Fruit fly (Drosophila melanogaster) whole organism, embryonic: Measurements from ENCODE around the gene Polr2D.

Experiments
- ATbp ChIP-seq: fragments of 200-800 bp; sonication (Bioruptor generic); optimal IDR thresholded peaks from 2 replicates; lab custom pipeline; 2017; ENCODE audit warnings: missing biosample characterization, mild to moderate bottlenecking, missing genetic modification characterization, missing genetic modification reagents
- CG10321 ChIP-seq: fragments of 200-800 bp; sonication (Bioruptor generic); IDR thresholded peaks from 2 replicates; pipeline ENCODE4 v1.3.6; 2022; ENCODE audit warnings: missing biosample characterization, missing genetic modification characterization
- CG11456 ChIP-seq: fragments of 200-800 bp; sonication (Bioruptor generic); IDR thresholded peaks from 3 replicates; pipeline ENCODE4 v1.3.6; 2022; ENCODE audit warnings: missing biosample characterization, missing genetic modification characterization
- CG11695 ChIP-seq: fragments of 200-800 bp; sonication (Bioruptor generic); IDR thresholded peaks from 3 replicates; pipeline ENCODE4 v1.3.6; 2022; ENCODE audit warnings: missing biosample characterization, missing genetic modification characterization
- CG12942 ChIP-seq: fragments of 200-800 bp; sonication (Bioruptor generic); optimal IDR thresholded peaks from 3 replicates; lab custom pipeline; 2016; ENCODE audit warnings: missing biosample characterization, missing genetic modification characterization
- CG13123 ChIP-seq: fragments of 200-800 bp; sonication (Bioruptor generic); optimal IDR thresholded peaks from 2 replicates; lab custom pipeline; 2016; ENCODE audit warnings: missing biosample characterization, missing genetic modification characterization
- CG13424 ChIP-seq: fragments of 200-800 bp; sonication (Bioruptor generic); optimal IDR thresholded peaks from 2 replicates; lab custom pipeline; 2019; ENCODE audit warnings: missing biosample characterization, mild to moderate bottlenecking, missing genetic modification characterization, moderate library complexity
- CG15696 ChIP-seq: fragments of 200-800 bp; sonication (Bioruptor generic); optimal IDR thresholded peaks from 2 replicates; lab custom pipeline; 2019; ENCODE audit warnings: missing biosample characterization, mild to moderate bottlenecking, missing genetic modification characterization, moderate library complexity
- CG17361 ChIP-seq: fragments of 200-800 bp; sonication (Bioruptor generic); IDR thresholded peaks from 3 replicates; pipeline ENCODE4 v1.3.6; 2022; ENCODE audit warnings: missing biosample characterization, missing genetic modification characterization
- CG17912 ChIP-seq: fragments of 200-800 bp; sonication (Bioruptor generic); optimal IDR thresholded peaks from 2 replicates; lab custom pipeline; 2018; ENCODE audit warnings: missing biosample characterization, mild to moderate bottlenecking, missing genetic modification characterization
- CG2889 ChIP-seq: fragments of 200-800 bp; sonication (Bioruptor generic); IDR thresholded peaks from 3 replicates; pipeline ENCODE4 v1.3.6; 2022; ENCODE audit warnings: missing biosample characterization, missing genetic modification characterization
- CG3838 ChIP-seq: fragments of 200-800 bp; sonication (Bioruptor generic); optimal IDR thresholded peaks from 3 replicates; lab custom pipeline; 2016; ENCODE audit warnings: missing biosample characterization, missing genetic modification characterization
- CG4730 ChIP-seq: fragments of 200-800 bp; sonication (Bioruptor generic); IDR thresholded peaks from 2 replicates; pipeline ENCODE4 v1.3.6; 2022; ENCODE audit warnings: missing biosample characterization, missing genetic modification characterization
- CG5953 ChIP-seq: fragments of 200-800 bp; sonication (Bioruptor generic); IDR thresholded peaks from 2 replicates; pipeline ENCODE4 v1.3.6; 2022; ENCODE audit warnings: missing biosample characterization, missing genetic modification characterization
- CG7271 ChIP-seq: fragments of 200-800 bp; sonication (Bioruptor generic); optimal IDR thresholded peaks from 2 replicates; lab custom pipeline; 2018; ENCODE audit warnings: missing biosample characterization, mild to moderate bottlenecking, missing genetic modification characterization, moderate library complexity
- CG7745 ChIP-seq: fragments of 200-800 bp; sonication (Bioruptor generic); optimal IDR thresholded peaks from 2 replicates; lab custom pipeline; 2018; ENCODE audit warnings: missing biosample characterization, mild to moderate bottlenecking, missing genetic modification characterization, moderate library complexity
- Dbx ChIP-seq: fragments of 200-800 bp; sonication (Bioruptor generic); IDR thresholded peaks from 3 replicates; pipeline ENCODE4 v1.3.6; 2022; ENCODE audit warnings: missing biosample characterization, missing genetic modification characterization
- Dref ChIP-seq: fragments of 200-800 bp; sonication (Bioruptor generic); IDR thresholded peaks from 2 replicates; pipeline ENCODE4 v1.3.6; 2022; ENCODE audit warnings: missing biosample characterization, missing genetic modification characterization
- Drgx ChIP-seq: fragments of 200-800 bp; sonication (Bioruptor generic); IDR thresholded peaks from 2 replicates; pipeline ENCODE4 v1.3.6; 2022; ENCODE audit warnings: missing biosample characterization, missing genetic modification characterization
- E2f1 ChIP-seq: fragments of 200-800 bp; sonication (Bioruptor generic); IDR thresholded peaks from 2 replicates; pipeline ENCODE4 v1.3.6; 2022; ENCODE audit warnings: missing biosample characterization, missing genetic modification characterization
- ERR ChIP-seq: fragments of 200-800 bp; sonication (Bioruptor generic); optimal IDR thresholded peaks from 2 replicates; lab custom pipeline; 2016; ENCODE audit warnings: missing biosample characterization, missing genetic modification characterization
- Ets65A ChIP-seq: fragments of 200-800 bp; sonication (Bioruptor generic); peaks from one replicate; lab custom pipeline; 2016; ENCODE audit warnings: missing biosample characterization, missing genetic modification characterization
- H2.0 ChIP-seq: fragments of 200-800 bp; sonication (Bioruptor generic); IDR thresholded peaks from 2 replicates; pipeline ENCODE4 v1.3.6; 2022; ENCODE audit warnings: missing biosample characterization, missing genetic modification characterization
- HLHmδ ChIP-seq: fragments of 200-800 bp; sonication (Bioruptor generic); optimal IDR thresholded peaks from 2 replicates; lab custom pipeline; 2018; ENCODE audit warnings: missing biosample characterization, mild to moderate bottlenecking, missing genetic modification characterization, moderate library complexity
- Hey ChIP-seq: fragments of 200-800 bp; sonication (Bioruptor generic); optimal IDR thresholded peaks from 3 replicates; lab custom pipeline; 2018; ENCODE audit warnings: missing biosample characterization, mild to moderate bottlenecking, missing genetic modification characterization
- Hr39 ChIP-seq: fragments of >200 bp; optimal IDR thresholded peaks from 2 replicates; lab custom pipeline; 2017
- Hsf ChIP-seq: fragments of 200-800 bp; sonication (Bioruptor generic); optimal IDR thresholded peaks from 3 replicates; lab custom pipeline; 2016; ENCODE audit warnings: missing biosample characterization, missing genetic modification characterization
- Mad ChIP-seq: fragments of 200-800 bp; sonication (Bioruptor generic); optimal IDR thresholded peaks from 2 replicates; lab custom pipeline; 2016; ENCODE audit warnings: missing biosample characterization, missing genetic modification characterization
- Med ChIP-seq: fragments of 200-800 bp; sonication (Bioruptor generic); peaks from one replicate; lab custom pipeline; 2016; ENCODE audit warnings: missing biosample characterization, missing genetic modification characterization, mild to moderate bottlenecking, inconsistent platforms, moderate library complexity
- Myb ChIP-seq: fragments of 200-800 bp; sonication (Bioruptor generic); optimal IDR thresholded peaks from 2 replicates; lab custom pipeline; 2016; ENCODE audit warnings: missing biosample characterization, missing genetic modification characterization
- Oaz ChIP-seq: fragments of 200-800 bp; sonication (Bioruptor generic); IDR thresholded peaks from 2 replicates; pipeline ENCODE4 v1.3.6; 2022; ENCODE audit warnings: missing biosample characterization, missing genetic modification characterization
- YL-1 ChIP-seq: fragments of 200-800 bp; sonication (Bioruptor generic); optimal IDR thresholded peaks from 3 replicates; lab custom pipeline; 2017; ENCODE audit warnings: missing biosample characterization, mild to moderate bottlenecking, missing genetic modification characterization
- ac ChIP-seq: fragments of 200-800 bp; sonication (Bioruptor generic); optimal IDR thresholded peaks from 3 replicates; lab custom pipeline; 2017; ENCODE audit warnings: missing biosample characterization, mild to moderate bottlenecking, missing genetic modification characterization
- crol ChIP-seq: fragments of 200-800 bp; sonication (Bioruptor generic); IDR thresholded peaks from 2 replicates; pipeline ENCODE4 v1.3.6; 2022; ENCODE audit warnings: missing biosample characterization, missing genetic modification characterization
- dimm ChIP-seq: fragments of 200-800 bp; sonication (Bioruptor generic); IDR thresholded peaks from 2 replicates; pipeline ENCODE4 v1.3.6; 2022; ENCODE audit warnings: missing biosample characterization, missing genetic modification characterization
- eve ChIP-seq, 2 experiments: fragments of >200 bp; optimal IDR thresholded peaks; 2 replicates each; lab custom pipeline; 2017; ENCODE audit warnings: missing biosample characterization in 2 of 2, missing genetic modification characterization in 2 of 2
- ewg ChIP-seq: fragments of 200-800 bp; sonication (Bioruptor generic); optimal IDR thresholded peaks from 3 replicates; lab custom pipeline; 2017; ENCODE audit warnings: mild to moderate bottlenecking, missing biosample characterization, missing genetic modification reagents, missing genetic modification characterization
- gsb ChIP-seq: fragments of 200-800 bp; sonication (Bioruptor generic); IDR thresholded peaks from 2 replicates; pipeline ENCODE4 v1.3.6; 2022; ENCODE audit warnings: missing biosample characterization, missing genetic modification characterization
- gsb-n ChIP-seq: fragments of 200-800 bp; sonication (Bioruptor generic); optimal IDR thresholded peaks from 3 replicates; lab custom pipeline; 2018; ENCODE audit warnings: missing biosample characterization, mild to moderate bottlenecking, missing genetic modification characterization
- h ChIP-seq: fragments of >200 bp; optimal IDR thresholded peaks from 2 replicates; lab custom pipeline; 2017
- her ChIP-seq: fragments of 200-800 bp; sonication (Bioruptor generic); optimal IDR thresholded peaks from 2 replicates; lab custom pipeline; 2016; ENCODE audit warnings: missing biosample characterization, missing genetic modification characterization
- ind ChIP-seq: fragments of 200-800 bp; sonication (Bioruptor generic); optimal IDR thresholded peaks from 3 replicates; lab custom pipeline; 2016; ENCODE audit warnings: missing biosample characterization, missing genetic modification characterization
- kah ChIP-seq: fragments of 200-800 bp; sonication (Bioruptor generic); optimal IDR thresholded peaks from 2 replicates; lab custom pipeline; 2018; ENCODE audit warnings: missing biosample characterization, mild to moderate bottlenecking, missing genetic modification characterization
- mirr ChIP-seq: fragments of 200-800 bp; sonication (Bioruptor generic); optimal IDR thresholded peaks from 3 replicates; lab custom pipeline; 2018; ENCODE audit warnings: missing biosample characterization, mild to moderate bottlenecking, missing genetic modification characterization
- oc ChIP-seq: fragments of 200-800 bp; sonication (Bioruptor generic); optimal IDR thresholded peaks from 2 replicates; lab custom pipeline; 2018; ENCODE audit warnings: missing biosample characterization, mild to moderate bottlenecking, missing genetic modification characterization, moderate library complexity
- pb ChIP-seq: fragments of 200-800 bp; sonication (Bioruptor generic); optimal IDR thresholded peaks from 3 replicates; lab custom pipeline; 2016; ENCODE audit warnings: missing biosample characterization, missing genetic modification characterization
- ranshi ChIP-seq: fragments of 200-800 bp; sonication (Bioruptor generic); IDR thresholded peaks from 2 replicates; pipeline ENCODE4 v1.3.6; 2022; ENCODE audit warnings: missing biosample characterization, missing genetic modification characterization
- sd ChIP-seq: fragments of 200-800 bp; sonication (Bioruptor generic); optimal IDR thresholded peaks from 3 replicates; lab custom pipeline; 2018; ENCODE audit warnings: missing biosample characterization, mild to moderate bottlenecking, missing genetic modification characterization, moderate library complexity
- sob ChIP-seq: fragments of 200-800 bp; sonication (Bioruptor generic); IDR thresholded peaks from 2 replicates; pipeline ENCODE4 v1.3.6; 2022; ENCODE audit warnings: missing biosample characterization, missing genetic modification characterization
- sr ChIP-seq: fragments of 200-800 bp; sonication (Bioruptor generic); IDR thresholded peaks from 3 replicates; pipeline ENCODE4 v1.3.6; 2022; ENCODE audit warnings: missing biosample characterization, missing genetic modification characterization
- sug ChIP-seq: fragments of 200-800 bp; optimal IDR thresholded peaks from 2 replicates; lab custom pipeline; 2019; ENCODE audit warnings: missing biosample characterization, mild to moderate bottlenecking, missing genetic modification characterization, moderate library complexity
- tap ChIP-seq: fragments of 200-800 bp; optimal IDR thresholded peaks from 3 replicates; lab custom pipeline; 2019; ENCODE audit warnings: missing biosample characterization, mild to moderate bottlenecking, missing genetic modification characterization, moderate library complexity
- trh ChIP-seq: fragments of 200-800 bp; sonication (Bioruptor generic); optimal IDR thresholded peaks from 2 replicates; lab custom pipeline; 2016; ENCODE audit warnings: missing biosample characterization, missing genetic modification characterization

The Polr2D gene

dm6 chr3R:18298900-18299321 lies 43.6 kb upstream of the Polr2D start, which contains the start of gene Dlc90F (continued):
- TF ChIP-seq CG10321 (GFP tag; lab: Robert Waterston, UW) = peak; percentile 23; the same call in 1 of the 2 replicates
- TF ChIP-seq gsb-n = peak; percentile 56
- peak; percentile 11 for TF ChIP-seq CG17912 (GFP tag; lab: Kevin White, UChicago)
- peak; percentile 63; the same call in 1 of the 3 replicates for TF ChIP-seq CG11695 (GFP tag; lab: Robert Waterston, UW)
- no peak for TF ChIP-seq mirr
- no peak for TF ChIP-seq crol
- peak; percentile 40 for TF ChIP-seq CG7271 (tag; lab: Kevin White, UChicago)
- no peak for TF ChIP-seq trh (GFP tag; lab: Kevin White, UChicago)
- peak; percentile 84 for TF ChIP-seq CG17361 (GFP tag; lab: Robert Waterston, UW)
- TF ChIP-seq Med = peak; percentile 93
- peak; percentile 54 for TF ChIP-seq her (GFP tag; lab: Kevin White, UChicago)
- TF ChIP-seq Dbx (GFP tag; lab: Robert Waterston, UW) = peak; percentile 72; the same call in 2 of the 3 replicates
- no peak for TF ChIP-seq h (lab: Kevin White, UChicago)
- no peak for TF ChIP-seq CG7745 (tag; lab: Kevin White, UChicago)
- peak; percentile 66 for TF ChIP-seq ewg (GFP tag; lab: Kevin White, UChicago)
- no peak for TF ChIP-seq sr (GFP tag; lab: Robert Waterston, UW)
- peak; percentile 18 for TF ChIP-seq YL-1
- TF ChIP-seq pb (GFP tag; lab: Kevin White, UChicago) = peak; percentile 67
- TF ChIP-seq CG15696 (tag; lab: Kevin White, UChicago) = peak; percentile 62
- TF ChIP-seq CG13123 = peak; percentile 67
- TF ChIP-seq oc (tag; lab: Kevin White, UChicago) = no peak
- no peak for TF ChIP-seq gsb
- TF ChIP-seq Hr39 = no peak
- TF ChIP-seq Hsf (GFP tag; lab: Kevin White, UChicago) = peak; percentile 88
- peak; percentile 64 for TF ChIP-seq Dref (GFP tag; lab: Robert Waterston, UW)
- peak; percentile 92 for TF ChIP-seq Myb (GFP tag; lab: Kevin White, UChicago)
- TF ChIP-seq ind (GFP tag; lab: Kevin White, UChicago) = peak; percentile 82
- peak; percentile 69 for TF ChIP-seq CG12942 (GFP tag; lab: Kevin White, UChicago)
- TF ChIP-seq H2.0 (GFP tag; lab: Robert Waterston, UW) = peak; percentile 79
- TF ChIP-seq sob (GFP tag; lab: Robert Waterston, UW) = peak; percentile 82; the same call in 1 of the 2 replicates
- TF ChIP-seq kah = no peak
- peak; percentile 22 for TF ChIP-seq sd (tag; lab: Kevin White, UChicago)
- TF ChIP-seq dimm = peak; percentile 72
- no peak for TF ChIP-seq tap (tag; lab: Kevin White, UChicago)
- TF ChIP-seq ERR = peak; percentile 62
- no peak for TF ChIP-seq CG4730 (GFP tag; lab: Robert Waterston, UW)
- TF ChIP-seq E2f1 (GFP tag; lab: Robert Waterston, UW) = peak; percentile 83
- TF ChIP-seq CG3838 (GFP tag; lab: Kevin White, UChicago) = peak; percentile 31
- peak; percentile 76 for TF ChIP-seq sug
- TF ChIP-seq ac = no peak
- TF ChIP-seq ATbp (GFP tag; lab: Kevin White, UChicago) = peak; percentile 49
- TF ChIP-seq CG2889 (GFP tag; lab: Robert Waterston, UW) = peak; percentile 80
- TF ChIP-seq eve (GFP tag; optimal IDR thresholded peaks at IDR 0.05; lab: Kevin White, UChicago) = no peak
- TF ChIP-seq Mad (GFP tag; lab: Kevin White, UChicago) = peak; percentile 50
- peak; percentile 98 for TF ChIP-seq Ets65A (GFP tag; lab: Kevin White, UChicago)
- peak; percentile 61; the same call in 1 of the 2 replicates for TF ChIP-seq CG5953 (GFP tag; lab: Robert Waterston, UW)
- TF ChIP-seq Drgx (GFP tag; lab: Robert Waterston, UW) = peak; percentile 68
- peak; percentile 72; the same call in 1 of the 2 replicates for TF ChIP-seq ranshi (GFP tag; lab: Robert Waterston, UW)
- no peak for TF ChIP-seq Hey
- peak; percentile 62 for TF ChIP-seq Oaz (GFP tag; lab: Robert Waterston, UW)
- no peak for TF ChIP-seq HLHmδ (GFP tag; lab: Kevin White, UChicago)
- peak; percentile 86 for TF ChIP-seq CG11456 (GFP tag; lab: Robert Waterston, UW)
- TF ChIP-seq CG13424 (tag; lab: Kevin White, UChicago) = peak; percentile 83
